Worm (Caenorhabditis elegans) whole organism, L2 larva: ENCODE results near the gene F58B4.2.

ENCODE experiments used
- R02D3.7 ChIP-seq: fragments of 150-350 bp; optimal IDR thresholded peaks from 2 replicates; lab custom pipeline; 2014; ENCODE audit warnings: missing biosample characterization, missing genetic modification characterization
- ZK546.5 ChIP-seq: sonication (generic microtip); optimal IDR thresholded peaks from 2 replicates; lab custom pipeline; 2017; ENCODE audit warnings: missing biosample characterization, missing genetic modification characterization
- aly-2 ChIP-seq: fragments of 150-350 bp; optimal IDR thresholded peaks from 2 replicates; lab custom pipeline; 2014; ENCODE audit warnings: missing biosample characterization, missing genetic modification characterization
- blmp-1 ChIP-seq: sonication (generic microtip); optimal IDR thresholded peaks from 2 replicates; lab custom pipeline; 2017; ENCODE audit warnings: missing genetic modification characterization, mild to moderate bottlenecking, missing compliant biosample characterization, antibody characterized with exemption, moderate library complexity; ENCODE audit not compliant: insufficient read depth
- ceh-82 ChIP-seq: fragments of 150-350 bp; optimal IDR thresholded peaks from 2 replicates; lab custom pipeline; 2014; ENCODE audit warnings: missing biosample characterization, missing genetic modification characterization
- egl-27 ChIP-seq: sonication (generic microtip); optimal IDR thresholded peaks from 3 replicates; lab custom pipeline; 2017; ENCODE audit warnings: missing biosample characterization, missing genetic modification reagents, missing genetic modification characterization
- lin-13 ChIP-seq: fragments of 150-350 bp; optimal IDR thresholded peaks from 2 replicates; lab custom pipeline; 2014; ENCODE audit warnings: missing biosample characterization, missing genetic modification reagents, missing genetic modification characterization
- mdl-1 ChIP-seq, 2 experiments: fragments of 150-350 bp in 1 of 2; sonication (generic microtip) in 1 of 2; optimal IDR thresholded peaks; 2 replicates each; lab custom pipeline; 2017; ENCODE audit warnings: missing biosample characterization in 2 of 2, missing genetic modification characterization in 2 of 2
- nhr-11 ChIP-seq: fragments of 150-350 bp; optimal IDR thresholded peaks from 2 replicates; lab custom pipeline; 2014; ENCODE audit warnings: missing biosample characterization, missing genetic modification characterization
- nhr-12 ChIP-seq: fragments of 150-350 bp; optimal IDR thresholded peaks from 2 replicates; lab custom pipeline; 2014; ENCODE audit warnings: missing biosample characterization, missing genetic modification characterization
- sma-9 ChIP-seq, 2 experiments: fragments of 150-350 bp in 1 of 2; sonication (generic microtip) in 1 of 2; optimal IDR thresholded peaks; 2 replicates each; lab custom pipeline; 2014 to 2016; ENCODE audit warnings: missing genetic modification characterization in 2 of 2, mild to moderate bottlenecking in 1 of 2, missing biosample characterization in 1 of 2, missing compliant biosample characterization in 1 of 2, missing genetic modification reagents in 1 of 2, moderate library complexity in 1 of 2
- snpc-4 ChIP-seq: fragments of 150-350 bp; optimal IDR thresholded peaks from 2 replicates; lab custom pipeline; 2014; ENCODE audit warnings: missing biosample characterization, missing genetic modification characterization
- unc-62 ChIP-seq: fragments of 150-350 bp; optimal IDR thresholded peaks from 2 replicates; lab custom pipeline; 2014; ENCODE audit warnings: missing biosample characterization, missing genetic modification reagents, missing genetic modification characterization
- ztf-11 ChIP-seq: sonication (generic microtip); optimal IDR thresholded peaks from 2 replicates; lab custom pipeline; 2017; ENCODE audit warnings: missing biosample characterization, missing genetic modification characterization

- TF ChIP-seq unc-62 (GFP tag; lab: Kevin White, UChicago) (no peak), ztf-11 (no peak), R02D3.7 (no peak), ZK546.5 (tag; lab: Kevin White, UChicago) (no peak), mdl-1 (tag; optimal IDR thresholded peaks at IDR 0.05; lab: Kevin White, UChicago) (no peak), nhr-11 (tag; lab: Kevin White, UChicago) (no peak), sma-9 (GFP tag; optimal IDR thresholded peaks at IDR 0.05; lab: Kevin White, UChicago) (no peak), sma-9 (tag; optimal IDR thresholded peaks at IDR 0.05; lab: Kevin White, UChicago) (no peak), snpc-4 (tag; lab: Kevin White, UChicago) (no peak), blmp-1 (no peak), nhr-12 (tag; lab: Kevin White, UChicago) (no peak), egl-27 (tag; lab: Kevin White, UChicago) (no peak), ceh-82 (tag; lab: Kevin White, UChicago) (no peak), lin-13 (GFP tag; lab: Kevin White, UChicago) (no peak), aly-2 (tag; lab: Kevin White, UChicago) (no peak)
Observed at ce11 chrV:10903748-10904147, 14.5 kb downstream of the F58B4.2 start, which contains the start of gene F32D8.15.
